Fruit fly (Drosophila melanogaster) whole organism, wandering third instar larva: ENCODE data around the gene CG13287.

Source experiments
- Abd-B ChIP-seq: fragments of >200 bp; optimal IDR thresholded peaks from 2 replicates; lab custom pipeline; 2017; ENCODE audit warnings: missing biosample characterization, missing genetic modification characterization
- CG32264 ChIP-seq: fragments of 200-800 bp; sonication (Bioruptor generic); optimal IDR thresholded peaks from 2 replicates; lab custom pipeline; 2016; ENCODE audit warnings: missing biosample characterization, missing genetic modification characterization
- CG9705 ChIP-seq: fragments of 200-800 bp; sonication (Bioruptor generic); optimal IDR thresholded peaks from 2 replicates; lab custom pipeline; 2018; ENCODE audit warnings: missing biosample characterization, mild to moderate bottlenecking, missing genetic modification characterization
- CrebA ChIP-seq: fragments of 200-800 bp; sonication (Bioruptor generic); optimal IDR thresholded peaks from 2 replicates; lab custom pipeline; 2016; ENCODE audit warnings: missing biosample characterization, mild to moderate bottlenecking, missing genetic modification characterization, borderline replicate concordance
- Dfd ChIP-seq: fragments of >200 bp; optimal IDR thresholded peaks from 2 replicates; lab custom pipeline; 2017; ENCODE audit warnings: missing biosample characterization, missing genetic modification characterization
- Dif ChIP-seq: fragments of 200-275, 200-300 bp; sonication (Bioruptor generic); optimal IDR thresholded peaks from 2 replicates; lab custom pipeline; 2018; ENCODE audit warnings: missing biosample characterization, missing genetic modification characterization; ENCODE audit not compliant: partially characterized antibody
- GATAd ChIP-seq: sonication (Bioruptor generic); optimal IDR thresholded peaks from 2 replicates; lab custom pipeline; 2016; ENCODE audit warnings: missing biosample characterization, missing genetic modification characterization
- HLH106 ChIP-seq: fragments of 200-800 bp; optimal IDR thresholded peaks from 3 replicates; lab custom pipeline; 2019; ENCODE audit warnings: missing biosample characterization, mild to moderate bottlenecking, missing genetic modification characterization, moderate library complexity
- Hnf4 ChIP-seq: fragments of 200-800 bp; sonication (Bioruptor generic); optimal IDR thresholded peaks from 2 replicates; lab custom pipeline; 2016; ENCODE audit warnings: missing biosample characterization, mild to moderate bottlenecking, missing genetic modification characterization
- Hr78 ChIP-seq: fragments of >200 bp; optimal IDR thresholded peaks from 2 replicates; lab custom pipeline; 2017; ENCODE audit warnings: missing biosample characterization, missing genetic modification characterization
- Hr83 ChIP-seq: fragments of 200-300 bp; sonication (Bioruptor generic); optimal IDR thresholded peaks from 2 replicates; lab custom pipeline; 2016; ENCODE audit warnings: missing biosample characterization, mild to moderate bottlenecking, missing genetic modification characterization, moderate library complexity; ENCODE audit not compliant: poor library complexity, severe bottlenecking
- Jra ChIP-seq: sonication (Bioruptor generic); optimal IDR thresholded peaks from 2 replicates; lab custom pipeline; 2016; ENCODE audit warnings: missing biosample characterization, missing genetic modification characterization
- Mio ChIP-seq: sonication (Bioruptor generic); optimal IDR thresholded peaks from 2 replicates; lab custom pipeline; 2016; ENCODE audit warnings: missing biosample characterization, missing genetic modification characterization
- Myc ChIP-seq: fragments of >200 bp; optimal IDR thresholded peaks from 2 replicates; lab custom pipeline; 2017
- N ChIP-seq: fragments of >200 bp; optimal IDR thresholded peaks from 2 replicates; lab custom pipeline; 2018; ENCODE audit warnings: missing biosample characterization, missing external identifiers, missing genetic modification characterization
- OdsH ChIP-seq: fragments of 200-800 bp; sonication (Bioruptor generic); optimal IDR thresholded peaks from 2 replicates; lab custom pipeline; 2016; ENCODE audit warnings: missing biosample characterization, mild to moderate bottlenecking, missing genetic modification characterization
- Rel ChIP-seq, 2 experiments: fragments of 200-800 bp; sonication (Bioruptor generic) in 1 of 2; optimal IDR thresholded peaks; 2 replicates in 1 of 2; 3 replicates in 1 of 2; lab custom pipeline; 2016 to 2019; ENCODE audit warnings: mild to moderate bottlenecking in 2 of 2, missing biosample characterization in 2 of 2, missing genetic modification characterization in 2 of 2, moderate library complexity in 1 of 2
- Sp1 ChIP-seq: fragments of 200-800 bp; sonication (Bioruptor generic); optimal IDR thresholded peaks from 3 replicates; lab custom pipeline; 2019; ENCODE audit warnings: missing biosample characterization, mild to moderate bottlenecking, missing genetic modification characterization, moderate library complexity
- Vsx2 ChIP-seq: fragments of 200-300, 225-300 bp; sonication (Bioruptor generic); optimal IDR thresholded peaks from 2 replicates; lab custom pipeline; 2018; ENCODE audit warnings: missing biosample characterization, missing genetic modification characterization; ENCODE audit not compliant: partially characterized antibody
- br ChIP-seq: fragments of 200-800 bp; sonication (Bioruptor generic); optimal IDR thresholded peaks from 2 replicates; lab custom pipeline; 2016; ENCODE audit warnings: missing biosample characterization, missing genetic modification characterization
- brk ChIP-seq: fragments of 200-800 bp; sonication (Bioruptor generic); optimal IDR thresholded peaks from 2 replicates; lab custom pipeline; 2016; ENCODE audit warnings: missing biosample characterization, mild to moderate bottlenecking, missing genetic modification characterization
- dl ChIP-seq, 2 experiments: fragments of 175-275, 200-275 bp in 1 of 2; fragments of 200-275 bp in 1 of 2; sonication (Bioruptor generic); optimal IDR thresholded peaks; lab custom pipeline; 2018; ENCODE audit warnings: mild to moderate bottlenecking in 2 of 2, missing biosample characterization in 2 of 2, missing genetic modification characterization in 2 of 2, moderate library complexity in 2 of 2; ENCODE audit not compliant: partially characterized antibody in 2 of 2, insufficient read depth in 1 of 2
- dmrt93B ChIP-seq: fragments of 200-800 bp; sonication (Bioruptor generic); optimal IDR thresholded peaks from 2 replicates; lab custom pipeline; 2018; ENCODE audit warnings: missing biosample characterization, mild to moderate bottlenecking, missing genetic modification characterization
- dsf ChIP-seq: sonication (Bioruptor generic); optimal IDR thresholded peaks from 2 replicates; lab custom pipeline; 2016; ENCODE audit warnings: missing biosample characterization, missing genetic modification characterization, borderline replicate concordance
- ey ChIP-seq: fragments of 200-800 bp; sonication (Bioruptor generic); optimal IDR thresholded peaks from 2 replicates; lab custom pipeline; 2016; ENCODE audit warnings: missing biosample characterization, missing genetic modification characterization
- foxo ChIP-seq, 2 experiments: fragments of 200-800 bp; sonication (Bioruptor generic); optimal IDR thresholded peaks; 2 replicates in 1 of 2; 3 replicates in 1 of 2; lab custom pipeline; 2016 to 2017; ENCODE audit warnings: missing biosample characterization in 2 of 2, missing genetic modification characterization in 2 of 2
- fru ChIP-seq: fragments of 200-800 bp; sonication (Bioruptor generic); optimal IDR thresholded peaks from 3 replicates; lab custom pipeline; 2016; ENCODE audit warnings: missing biosample characterization, mild to moderate bottlenecking, missing genetic modification characterization
- h ChIP-seq: fragments of 200-800 bp; sonication (Bioruptor generic); optimal IDR thresholded peaks from 3 replicates; lab custom pipeline; 2016; ENCODE audit warnings: missing biosample characterization, mild to moderate bottlenecking, missing genetic modification characterization
- jim ChIP-seq: fragments of 175-275, 200-325 bp; sonication (Bioruptor generic); optimal IDR thresholded peaks from 2 replicates; lab custom pipeline; 2016; ENCODE audit warnings: missing biosample characterization, mild to moderate bottlenecking, missing genetic modification characterization
- lola ChIP-seq: fragments of >200 bp; optimal IDR thresholded peaks from 2 replicates; lab custom pipeline; 2017; ENCODE audit warnings: missing biosample characterization, missing genetic modification characterization
- pan ChIP-seq: fragments of >200 bp; optimal IDR thresholded peaks from 2 replicates; lab custom pipeline; 2017
- psq ChIP-seq: fragments of 200-800 bp; sonication (Bioruptor generic); optimal IDR thresholded peaks from 3 replicates; lab custom pipeline; 2017; ENCODE audit warnings: missing biosample characterization, mild to moderate bottlenecking, missing genetic modification characterization, moderate library complexity
- rgr ChIP-seq: fragments of 200-800 bp; sonication (Bioruptor generic); optimal IDR thresholded peaks from 3 replicates; lab custom pipeline; 2016; ENCODE audit warnings: missing biosample characterization, mild to moderate bottlenecking, missing genetic modification characterization
- sage ChIP-seq: fragments of 200-800 bp; sonication (Bioruptor generic); optimal IDR thresholded peaks from 2 replicates; lab custom pipeline; 2016; ENCODE audit warnings: missing biosample characterization, mild to moderate bottlenecking, missing genetic modification characterization
- sv ChIP-seq: fragments of 200-800 bp; sonication (Bioruptor generic); optimal IDR thresholded peaks from 3 replicates; lab custom pipeline; 2016; ENCODE audit warnings: missing biosample characterization, missing genetic modification characterization
- tai ChIP-seq: sonication (Bioruptor generic); optimal IDR thresholded peaks from 2 replicates; lab custom pipeline; 2016; ENCODE audit warnings: missing biosample characterization, missing genetic modification characterization
- usp ChIP-seq: fragments of >200 bp; optimal IDR thresholded peaks from 2 replicates; lab custom pipeline; 2017; ENCODE audit warnings: missing biosample characterization, missing genetic modification characterization
- woc ChIP-seq: sonication (Bioruptor generic); optimal IDR thresholded peaks from 2 replicates; lab custom pipeline; 2016; ENCODE audit warnings: missing biosample characterization, mild to moderate bottlenecking, missing genetic modification characterization

Gene CG13287

DNA sequence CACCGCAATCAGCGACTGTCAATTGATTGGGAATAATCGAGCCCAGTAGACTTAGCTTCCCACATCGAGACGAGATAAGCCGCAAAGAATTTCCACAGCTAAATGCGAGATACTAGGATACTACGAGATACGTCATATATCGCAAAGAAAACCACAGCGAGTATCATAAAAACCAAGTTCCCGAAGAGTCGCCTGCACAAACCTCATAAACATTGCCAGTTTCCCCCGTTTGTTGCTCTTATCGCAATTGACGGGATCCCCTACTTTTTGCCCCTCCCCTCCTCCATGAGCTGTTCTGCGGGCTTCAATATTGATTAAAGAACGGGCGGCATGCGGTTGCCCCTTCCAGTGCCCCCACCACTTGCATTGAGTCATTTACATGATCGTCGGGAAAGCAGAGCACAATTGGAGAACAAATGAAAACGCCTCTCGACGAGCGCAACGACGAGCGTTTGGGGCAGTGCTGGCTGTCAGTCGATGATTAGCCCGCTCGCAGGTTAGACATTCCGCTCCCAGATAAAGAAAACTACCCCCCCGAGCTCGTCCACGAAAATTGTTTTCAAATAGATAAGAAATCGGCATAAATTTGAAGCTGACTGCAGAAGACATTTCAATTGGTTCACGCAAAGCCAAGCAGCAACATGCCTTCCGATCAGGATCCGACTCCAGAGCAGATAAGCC is 40.0 kb downstream of the CG13287 start, which contains the start of gene CG32407:
TSS of gene CG32407 (plus strand) at position 51 of the 681 bp plus-strand sequence.
- TF ChIP-seq usp (GFP tag; lab: Kevin White, UChicago) = no peak
- no peak for TF ChIP-seq lola (GFP tag; lab: Kevin White, UChicago)
- no peak for TF ChIP-seq Abd-B
- peak; percentile 28 for TF ChIP-seq br
- TF ChIP-seq OdsH (GFP tag; lab: Kevin White, UChicago) = no peak
- peak; percentile 38 for TF ChIP-seq Hr83
- TF ChIP-seq sv = no peak
- TF ChIP-seq Sp1 (GFP tag; lab: Kevin White, UChicago) = no peak
- TF ChIP-seq rgr = peak; percentile 29
- TF ChIP-seq ey (GFP tag; lab: Kevin White, UChicago) = no peak
- TF ChIP-seq Myc (lab: Kevin White, UChicago) = no peak
- TF ChIP-seq Hnf4 (GFP tag; lab: Kevin White, UChicago) = no peak
- TF ChIP-seq CrebA = no peak
- no peak for TF ChIP-seq HLH106
- TF ChIP-seq Hr78 = no peak
- no peak for TF ChIP-seq CG32264 (GFP tag; lab: Kevin White, UChicago)
- no peak for TF ChIP-seq dmrt93B (GFP tag; lab: Kevin White, UChicago)
- no peak for TF ChIP-seq woc (GFP tag; lab: Kevin White, UChicago)
- no peak for TF ChIP-seq Dfd
- TF ChIP-seq Mio (GFP tag; lab: Kevin White, UChicago) = no peak
- no peak for TF ChIP-seq GATAd (GFP tag; lab: Kevin White, UChicago)
- no peak for TF ChIP-seq N (GFP tag; lab: Kevin White, UChicago)
- TF ChIP-seq fru (GFP tag; lab: Kevin White, UChicago) = no peak
- no peak for TF ChIP-seq psq (GFP tag; lab: Kevin White, UChicago)
- TF ChIP-seq Vsx2 (GFP tag; lab: Kevin White, UChicago) = no peak
- peak; percentile 46 for TF ChIP-seq h (GFP tag; lab: Kevin White, UChicago)
- TF ChIP-seq Rel (GFP tag; optimal IDR thresholded peaks at IDR 0.05; lab: Kevin White, UChicago) = no peak
- TF ChIP-seq Rel (tag; optimal IDR thresholded peaks at IDR 0.05; lab: Kevin White, UChicago) = peak; percentile 51
- TF ChIP-seq foxo (GFP tag; optimal IDR thresholded peaks at IDR 0.05; lab: Kevin White, UChicago) = peak in 1 of 2 experiments; percentile 23
- TF ChIP-seq dsf (GFP tag; lab: Kevin White, UChicago) = no peak
- TF ChIP-seq Jra = peak; percentile 41
- no peak for TF ChIP-seq pan
- no peak for TF ChIP-seq sage (GFP tag; lab: Kevin White, UChicago)
- TF ChIP-seq dl (GFP tag; optimal IDR thresholded peaks at IDR 0.05; lab: Kevin White, UChicago; ENCODE audit: insufficient read depth in 1 of 2, partially characterized antibody in 2 of 2) = no peak
- no peak for TF ChIP-seq brk (GFP tag; lab: Kevin White, UChicago)
- TF ChIP-seq jim (GFP tag; lab: Kevin White, UChicago) = no peak

DNA sequence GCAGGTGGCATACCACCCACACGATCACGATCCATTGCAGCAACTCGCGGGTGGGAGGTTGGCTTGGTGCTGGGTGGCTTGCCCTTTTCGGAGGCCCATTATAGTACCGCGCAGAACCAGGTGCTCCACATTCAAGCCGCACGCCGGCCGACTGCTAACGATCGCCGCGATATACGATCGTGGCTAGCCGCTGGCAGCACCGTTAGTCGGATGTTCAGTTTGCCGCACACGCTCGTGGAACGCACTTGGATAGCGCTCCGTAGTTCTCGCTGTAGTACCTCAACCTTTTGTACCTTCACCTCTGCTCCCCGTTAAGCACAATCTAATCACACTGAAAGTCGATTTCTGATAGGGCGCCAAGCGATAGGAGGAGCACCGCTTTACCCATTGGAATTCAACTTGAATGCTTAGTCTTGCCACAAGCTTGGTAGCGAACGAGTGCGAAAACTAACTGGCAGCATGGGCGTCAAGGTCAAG is 41.6 kb downstream of the CG13287 start, which contains the start of gene CG33523:
TSS of gene CG33523 (plus strand) at position 217 of the 477 bp plus-strand sequence.
- no peak for TF ChIP-seq Jra
- no peak for TF ChIP-seq CG32264 (GFP tag; lab: Kevin White, UChicago)
- no peak for TF ChIP-seq rgr
- no peak for TF ChIP-seq h (GFP tag; lab: Kevin White, UChicago)

DNA sequence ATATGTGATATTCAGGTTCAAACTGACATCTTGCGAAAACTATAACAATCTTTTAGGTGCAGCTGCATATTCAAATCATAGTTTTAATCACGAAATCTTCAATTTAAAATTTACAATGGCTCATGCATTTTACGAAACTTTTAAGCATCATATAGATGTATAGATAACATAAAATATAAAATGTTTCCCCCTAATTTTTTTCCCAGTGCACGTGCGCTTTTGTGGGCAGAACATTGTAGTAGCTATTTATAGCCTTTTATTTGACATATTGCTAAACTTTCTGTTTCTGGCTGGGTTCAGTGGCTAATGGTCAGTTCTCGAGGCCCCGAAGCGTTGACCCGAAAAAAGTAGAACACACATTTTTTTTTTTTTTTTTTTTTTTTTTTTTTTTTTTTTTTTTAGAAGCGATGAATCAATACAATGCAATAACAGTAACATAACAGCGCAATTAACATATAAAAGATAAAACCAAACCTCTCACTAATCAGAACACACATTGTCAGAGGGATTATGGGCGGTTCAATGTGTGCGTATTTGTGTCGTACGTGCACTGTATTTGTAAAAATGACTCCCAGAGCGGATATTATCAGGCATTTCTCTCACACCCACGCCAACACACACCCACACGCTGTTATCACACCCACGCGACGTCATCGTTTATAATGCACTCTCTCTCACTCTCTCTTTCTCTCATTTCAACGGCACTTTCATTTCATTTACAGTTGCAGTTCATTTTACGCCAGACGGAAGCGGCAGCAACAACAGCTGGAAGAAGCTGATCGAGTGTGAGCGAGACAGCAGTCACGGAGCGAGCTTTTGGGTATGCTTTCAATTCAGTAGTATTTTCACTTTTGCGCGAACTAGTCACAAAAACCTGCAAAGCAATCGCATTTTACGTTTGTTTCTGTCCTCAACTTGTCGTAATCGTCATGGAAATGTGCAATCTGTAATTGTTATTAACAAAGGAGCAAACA is 44.2 kb downstream of the CG13287 start:
- TF ChIP-seq sv (no peak), Sp1 (GFP tag; lab: Kevin White, UChicago) (peak; percentile 34), brk (GFP tag; lab: Kevin White, UChicago) (no peak), Rel (GFP tag; optimal IDR thresholded peaks at IDR 0.05; lab: Kevin White, UChicago) (no peak), Rel (tag; optimal IDR thresholded peaks at IDR 0.05; lab: Kevin White, UChicago) (peak; percentile 2), CG32264 (GFP tag; lab: Kevin White, UChicago) (no peak), dsf (GFP tag; lab: Kevin White, UChicago) (no peak), GATAd (GFP tag; lab: Kevin White, UChicago) (no peak), h (GFP tag; lab: Kevin White, UChicago) (peak; percentile 31), jim (GFP tag; lab: Kevin White, UChicago) (no peak), dl (GFP tag; optimal IDR thresholded peaks at IDR 0.05; lab: Kevin White, UChicago; ENCODE audit: insufficient read depth in 1 of 2, partially characterized antibody in 2 of 2) (peak; percentile 11 to 28), sage (GFP tag; lab: Kevin White, UChicago) (no peak), tai (no peak), N (GFP tag; lab: Kevin White, UChicago) (no peak), CG9705 (GFP tag; lab: Kevin White, UChicago) (no peak), OdsH (GFP tag; lab: Kevin White, UChicago) (peak; percentile 19), pan (no peak), rgr (peak; percentile 18), Hr83 (no peak), Dif (GFP tag; lab: Kevin White, UChicago) (peak; percentile 66), foxo (GFP tag; optimal IDR thresholded peaks at IDR 0.05; lab: Kevin White, UChicago) (peak in 1 of 2 experiments; percentile 33), psq (GFP tag; lab: Kevin White, UChicago) (no peak), CrebA (no peak)
